Worm (Caenorhabditis elegans): Measurements from ENCODE around the gene C54G10.1.

Gene C54G10.1

DNA sequence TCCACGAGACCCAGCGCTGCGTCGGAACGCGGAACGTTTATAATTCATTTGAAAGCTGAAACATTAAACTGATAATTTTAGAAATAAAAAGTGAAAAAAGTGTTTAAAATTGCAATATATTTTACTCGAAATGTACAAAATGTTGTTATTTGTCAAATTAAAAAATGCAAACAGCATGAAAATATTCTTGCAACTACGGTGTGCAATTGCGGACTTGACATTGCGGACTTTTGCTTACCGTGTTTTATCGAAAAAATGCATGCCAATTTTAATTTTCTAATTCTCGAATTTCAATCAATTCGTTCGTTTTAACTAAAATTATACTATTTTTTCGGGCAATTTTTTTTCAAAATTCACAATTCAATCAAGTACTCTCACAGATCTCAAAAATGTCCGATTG is 28.7 kb upstream of the C54G10.1 start, which contains the start of the genes R11H6.5 and ccnk-1:
R11H6.5 (minus strand) TSS at position 55 of the 400 bp plus-strand sequence.
ccnk-1 (plus strand) TSS at position 381 of the 400 bp plus-strand sequence.
- TF ChIP-seq hlh-13 (GFP tag; optimal IDR thresholded peaks at IDR 0.05), result no peak
- TF ChIP-seq nfya-1 (tag; optimal IDR thresholded peaks at IDR 0.05), result peak; percentile 71
- no peak for TF ChIP-seq elt-4 (tag; optimal IDR thresholded peaks at IDR 0.05)
- TF ChIP-seq pqm-1 (tag; optimal IDR thresholded peaks at IDR 0.05), result no peak
- no peak for TF ChIP-seq che-1 (tag; optimal IDR thresholded peaks at IDR 0.05)
- TF ChIP-seq fax-1 (tag; optimal IDR thresholded peaks at IDR 0.05), result no peak
- no peak for TF ChIP-seq rnt-1 (tag; optimal IDR thresholded peaks at IDR 0.05)
- peak; percentile 17 for TF ChIP-seq tbx-2 (tag; optimal IDR thresholded peaks at IDR 0.05)
- no peak for TF ChIP-seq odd-2 (tag; optimal IDR thresholded peaks at IDR 0.05)
- TF ChIP-seq ceh-9 (tag; optimal IDR thresholded peaks at IDR 0.05), result no peak
- TF ChIP-seq pag-3 (tag; optimal IDR thresholded peaks at IDR 0.05; ENCODE audit: borderline replicate concordance), result no peak

DNA sequence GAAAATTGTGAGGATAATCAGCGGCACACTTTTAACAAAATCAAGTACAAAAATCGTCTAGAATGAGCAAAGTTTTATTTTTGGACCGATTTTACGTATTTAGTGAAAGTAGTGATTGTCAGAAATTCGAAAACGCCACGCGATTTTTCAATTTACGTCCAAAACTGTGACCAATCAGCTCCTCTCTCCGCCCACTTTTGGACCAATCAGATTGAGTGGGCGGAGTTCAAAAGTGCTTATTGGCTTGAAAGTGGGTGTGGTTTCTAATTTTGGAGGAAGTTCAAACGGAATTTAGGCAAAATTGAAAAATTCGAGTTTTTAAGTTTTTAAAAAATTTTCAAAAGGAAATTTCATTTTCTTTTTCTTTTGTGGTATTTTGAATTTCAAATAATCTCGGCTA is 26.4 kb upstream of the C54G10.1 start:
- TF ChIP-seq gmeb-2 (tag; optimal IDR thresholded peaks at IDR 0.05) (no peak), nfya-1 (tag; optimal IDR thresholded peaks at IDR 0.05) (peak; percentile 87)

DNA sequence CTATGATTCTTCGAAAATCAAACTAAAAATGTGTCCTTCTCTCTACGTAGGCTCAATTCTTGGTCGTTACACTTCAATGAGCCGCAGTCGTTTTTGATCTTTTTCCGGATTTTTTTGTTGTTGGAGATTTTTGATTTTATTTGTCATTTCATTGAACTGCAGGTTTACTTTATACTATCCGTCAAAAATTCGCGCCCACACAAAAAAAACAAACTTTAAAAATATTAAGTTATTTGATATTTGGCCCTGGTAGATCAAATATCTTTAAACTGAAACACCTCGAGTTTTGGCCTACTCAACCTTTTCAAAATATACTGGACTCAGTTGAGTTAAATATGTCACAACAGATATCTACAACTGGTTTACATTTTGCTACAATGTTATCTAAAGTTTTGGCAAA is 25.2 kb upstream of the C54G10.1 start:
- TF ChIP-seq npax-4 (tag; optimal IDR thresholded peaks at IDR 0.05) (no peak), fkh-10 (GFP tag; optimal IDR thresholded peaks at IDR 0.05) (no peak), ceh-6 (GFP tag; optimal IDR thresholded peaks at IDR 0.05) (no peak), sdc-2 (tag; optimal IDR thresholded peaks at IDR 0.05) (no peak), ceh-24 (tag; optimal IDR thresholded peaks at IDR 0.05) (no peak), ceh-34 (tag; optimal IDR thresholded peaks at IDR 0.05) (no peak), ceh-14 (tag; optimal IDR thresholded peaks at IDR 0.05) (no peak), unc-55 (GFP tag; optimal IDR thresholded peaks at IDR 0.05) (no peak), ets-4 (tag; optimal IDR thresholded peaks at IDR 0.05) (no peak), tbx-7 (tag; optimal IDR thresholded peaks at IDR 0.05) (no peak), hlh-30 (tag; optimal IDR thresholded peaks at IDR 0.05; ENCODE audit: insufficient read depth) (no peak), hlh-15 (tag; optimal IDR thresholded peaks at IDR 0.05) (no peak), ztf-16 (tag; optimal IDR thresholded peaks at IDR 0.05) (no peak), C38D4.7 (GFP tag; optimal IDR thresholded peaks at IDR 0.05) (no peak), unc-3 (GFP tag; conservative IDR thresholded peaks at IDR 0.05) (no peak), unc-3 (tag; optimal IDR thresholded peaks at IDR 0.05) (no peak), elt-4 (tag; optimal IDR thresholded peaks at IDR 0.05) (no peak), sox-4 (tag; optimal IDR thresholded peaks at IDR 0.05) (no peak), pag-3 (tag; optimal IDR thresholded peaks at IDR 0.05; ENCODE audit: borderline replicate concordance) (no peak)

DNA sequence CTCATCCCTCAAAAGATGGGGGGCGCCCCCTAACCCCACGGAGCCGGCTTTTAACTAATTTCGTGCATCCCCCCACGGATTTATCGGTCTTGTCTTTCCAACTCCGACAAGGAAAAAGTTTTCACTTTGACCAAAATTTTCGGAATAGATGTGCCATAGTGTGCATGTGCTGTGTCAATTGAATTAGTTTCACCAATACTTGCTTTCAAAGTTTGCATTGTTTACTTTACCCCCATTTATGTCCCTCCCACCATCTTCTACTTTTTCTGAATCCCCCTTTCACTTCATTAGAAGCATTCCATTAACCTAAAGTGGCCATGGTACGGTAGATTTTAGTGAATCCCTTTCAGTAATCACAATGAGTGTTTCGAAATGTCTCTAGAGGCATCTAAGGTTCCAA is 23.2 kb upstream of the C54G10.1 start:
- TF ChIP-seq ceh-18 (tag; optimal IDR thresholded peaks at IDR 0.05), result no peak
- TF ChIP-seq nhr-11 (tag; optimal IDR thresholded peaks at IDR 0.05), result no peak
- no peak for TF ChIP-seq T23F11.4 (GFP tag; optimal IDR thresholded peaks at IDR 0.05)
- peak; percentile 86 for TF ChIP-seq ceh-31 (tag; optimal IDR thresholded peaks at IDR 0.05)
- no peak for TF ChIP-seq tbx-7 (tag; optimal IDR thresholded peaks at IDR 0.05)
- TF ChIP-seq C38D4.7 (GFP tag; optimal IDR thresholded peaks at IDR 0.05), result no peak
- peak; percentile 87 for TF ChIP-seq unc-42 (tag; optimal IDR thresholded peaks at IDR 0.05)
- TF ChIP-seq ceh-14 (tag; optimal IDR thresholded peaks at IDR 0.05), result no peak
- no peak for TF ChIP-seq ahr-1 (tag; optimal IDR thresholded peaks at IDR 0.05)

DNA sequence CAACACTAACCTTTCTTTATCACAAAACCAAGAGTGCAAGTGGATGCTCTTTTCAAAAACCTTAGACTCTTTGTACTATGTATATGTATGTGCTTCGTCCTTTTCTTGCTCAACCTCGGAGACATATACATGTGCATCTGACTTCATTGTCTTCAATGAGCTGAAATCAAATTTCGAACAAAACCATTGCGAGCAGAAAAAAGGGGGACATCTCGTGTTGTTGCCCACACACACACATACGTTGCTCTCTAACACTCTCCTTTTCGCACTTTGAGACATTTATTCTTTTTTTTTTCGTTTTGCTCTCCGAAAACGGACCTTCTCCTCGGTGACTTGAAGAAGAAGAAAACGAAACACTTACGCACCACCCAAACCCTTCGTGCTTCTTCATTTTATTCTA is 20.6 kb upstream of the C54G10.1 start:
- TF ChIP-seq unc-42 (tag; optimal IDR thresholded peaks at IDR 0.05) (peak; percentile 74), K02D7.2 (tag; optimal IDR thresholded peaks at IDR 0.05) (no peak)
